Fruit fly (Drosophila melanogaster) whole organism, embryonic: Measurements from ENCODE around the gene CG3603.

ENCODE experiments used
- Antp ChIP-seq: fragments of 200-800 bp; sonication (Bioruptor generic); optimal IDR thresholded peaks from 3 replicates; lab custom pipeline; 2016; ENCODE audit warnings: missing biosample characterization, missing genetic modification characterization
- Atf6 ChIP-seq: fragments of 200-800 bp; sonication (Bioruptor generic); IDR thresholded peaks from 2 replicates; pipeline ENCODE4 v1.3.6; 2022; ENCODE audit warnings: missing biosample characterization, missing genetic modification characterization
- B-H2 ChIP-seq: fragments of 200-800 bp; sonication (Bioruptor generic); optimal IDR thresholded peaks from 2 replicates; lab custom pipeline; 2018; ENCODE audit warnings: missing biosample characterization, mild to moderate bottlenecking, missing genetic modification characterization
- BEAF-32 ChIP-seq: fragments of 200-800 bp; sonication (Bioruptor generic); optimal IDR thresholded peaks from 3 replicates; lab custom pipeline; 2017; ENCODE audit warnings: missing biosample characterization, missing genetic modification characterization, mild to moderate bottlenecking, moderate library complexity, missing genetic modification reagents
- Bgb ChIP-seq: fragments of 200-800 bp; sonication (Bioruptor generic); IDR thresholded peaks from 2 replicates; pipeline ENCODE4 v1.3.6; 2022; ENCODE audit warnings: missing biosample characterization, missing genetic modification characterization; ENCODE audit not compliant: partially characterized antibody
- BtbVII ChIP-seq: fragments of 200-800 bp; sonication (Bioruptor generic); optimal IDR thresholded peaks from 3 replicates; lab custom pipeline; 2017; ENCODE audit warnings: missing biosample characterization, mild to moderate bottlenecking, missing genetic modification characterization
- CG10274 ChIP-seq: fragments of 200-800 bp; sonication (Bioruptor generic); optimal IDR thresholded peaks from 3 replicates; lab custom pipeline; 2017; ENCODE audit warnings: missing biosample characterization, mild to moderate bottlenecking, missing genetic modification characterization
- CG10979 ChIP-seq: fragments of 200-800 bp; sonication (Bioruptor generic); optimal IDR thresholded peaks from 2 replicates; lab custom pipeline; 2018; ENCODE audit warnings: missing biosample characterization, mild to moderate bottlenecking, missing genetic modification characterization, moderate library complexity
- CG12155 ChIP-seq: fragments of 200-800 bp; sonication (Bioruptor generic); optimal IDR thresholded peaks from 3 replicates; lab custom pipeline; 2016; ENCODE audit warnings: missing biosample characterization, missing genetic modification characterization
- CG15073 ChIP-seq: fragments of 200-800 bp; sonication (Bioruptor generic); optimal IDR thresholded peaks from 2 replicates; lab custom pipeline; 2016; ENCODE audit warnings: missing biosample characterization, missing genetic modification characterization
- CG17361 ChIP-seq: fragments of 200-800 bp; sonication (Bioruptor generic); IDR thresholded peaks from 3 replicates; pipeline ENCODE4 v1.3.6; 2022; ENCODE audit warnings: missing biosample characterization, missing genetic modification characterization
- CG2120 ChIP-seq: fragments of 200-800 bp; sonication (Bioruptor generic); optimal IDR thresholded peaks from 3 replicates; lab custom pipeline; 2016; ENCODE audit warnings: missing biosample characterization, missing genetic modification characterization
- CG30403 ChIP-seq: fragments of 200-800 bp; sonication (Bioruptor generic); optimal IDR thresholded peaks from 3 replicates; lab custom pipeline; 2016; ENCODE audit warnings: missing biosample characterization, missing genetic modification characterization
- CG3847 ChIP-seq: fragments of 200-800 bp; sonication (Bioruptor generic); IDR thresholded peaks from 2 replicates; pipeline ENCODE4 v1.3.6; 2022; ENCODE audit warnings: missing biosample characterization, missing genetic modification characterization
- CG4282 ChIP-seq: fragments of 200-800 bp; sonication (Bioruptor generic); optimal IDR thresholded peaks from 2 replicates; lab custom pipeline; 2016; ENCODE audit warnings: missing biosample characterization, missing genetic modification characterization
- CG6683 ChIP-seq: fragments of 200-800 bp; sonication (Bioruptor generic); optimal IDR thresholded peaks from 2 replicates; lab custom pipeline; 2017; ENCODE audit warnings: missing biosample characterization, mild to moderate bottlenecking, missing genetic modification characterization, missing genetic modification reagents
- CG8359 ChIP-seq: fragments of 200-800 bp; sonication (Bioruptor generic); optimal IDR thresholded peaks from 2 replicates; lab custom pipeline; 2017; ENCODE audit warnings: missing biosample characterization, mild to moderate bottlenecking, missing genetic modification characterization, borderline replicate concordance
- Drgx ChIP-seq: fragments of 200-800 bp; sonication (Bioruptor generic); IDR thresholded peaks from 2 replicates; pipeline ENCODE4 v1.3.6; 2022; ENCODE audit warnings: missing biosample characterization, missing genetic modification characterization
- Jarid2 ChIP-seq: fragments of 200-800 bp; sonication (Bioruptor generic); optimal IDR thresholded peaks from 3 replicates; lab custom pipeline; 2017; ENCODE audit warnings: mild to moderate bottlenecking, missing biosample characterization, missing genetic modification reagents, missing genetic modification characterization
- NFAT ChIP-seq: fragments of 200-800 bp; sonication (Bioruptor generic); IDR thresholded peaks from 2 replicates; pipeline ENCODE4 v1.3.6; 2022; ENCODE audit warnings: missing biosample characterization, missing genetic modification characterization
- Pdp1 ChIP-seq, 2 experiments: fragments of 200-800 bp; sonication (Bioruptor generic); optimal IDR thresholded peaks; 3 replicates each; lab custom pipeline; 2016; ENCODE audit warnings: missing biosample characterization in 2 of 2, missing genetic modification characterization in 2 of 2, mild to moderate bottlenecking in 1 of 2, moderate library complexity in 1 of 2
- Six4 ChIP-seq: fragments of 200-800 bp; sonication (Bioruptor generic); optimal IDR thresholded peaks from 2 replicates; lab custom pipeline; 2016; ENCODE audit warnings: missing biosample characterization, missing genetic modification characterization
- Ssrp ChIP-seq: fragments of 200-800 bp; sonication (Bioruptor generic); optimal IDR thresholded peaks from 2 replicates; lab custom pipeline; 2018; ENCODE audit warnings: missing biosample characterization, mild to moderate bottlenecking, missing genetic modification characterization, moderate library complexity
- Xbp1 ChIP-seq: fragments of 200-800 bp; sonication (Bioruptor generic); optimal IDR thresholded peaks from 3 replicates; lab custom pipeline; 2016; ENCODE audit warnings: missing biosample characterization, mild to moderate bottlenecking, missing genetic modification characterization
- al ChIP-seq: fragments of 200-800 bp; sonication (Bioruptor generic); IDR thresholded peaks from 2 replicates; pipeline ENCODE4 v1.3.6; 2022; ENCODE audit warnings: missing biosample characterization, missing genetic modification characterization
- caup ChIP-seq: fragments of 200-800 bp; sonication (Bioruptor generic); optimal IDR thresholded peaks from 3 replicates; lab custom pipeline; 2017; ENCODE audit warnings: missing biosample characterization, mild to moderate bottlenecking, missing genetic modification characterization, moderate library complexity; ENCODE audit not compliant: severe bottlenecking
- dm ChIP-seq: fragments of 200-800 bp; sonication (Bioruptor generic); optimal IDR thresholded peaks from 3 replicates; lab custom pipeline; 2016; ENCODE audit warnings: missing biosample characterization, missing genetic modification characterization
- ems ChIP-seq: fragments of 200-800 bp; sonication (Bioruptor generic); optimal IDR thresholded peaks from 3 replicates; lab custom pipeline; 2016; ENCODE audit warnings: missing biosample characterization, missing genetic modification characterization
- fd64A ChIP-seq: fragments of 200-800 bp; sonication (Bioruptor generic); optimal IDR thresholded peaks from 3 replicates; lab custom pipeline; 2018; ENCODE audit warnings: missing biosample characterization, mild to moderate bottlenecking, missing genetic modification characterization
- fru ChIP-seq: fragments of >200 bp; optimal IDR thresholded peaks from 2 replicates; lab custom pipeline; 2017
- ham ChIP-seq: fragments of 200-800 bp; sonication (Bioruptor generic); IDR thresholded peaks from 2 replicates; pipeline ENCODE4 v1.3.6; 2022; ENCODE audit warnings: missing biosample characterization, missing genetic modification characterization
- hbn ChIP-seq: fragments of 200-800 bp; sonication (Bioruptor generic); IDR thresholded peaks from 2 replicates; pipeline ENCODE4 v1.3.6; 2022; ENCODE audit warnings: missing biosample characterization, missing genetic modification characterization; ENCODE audit not compliant: partially characterized antibody
- kni ChIP-seq: fragments of 200-800 bp; sonication (Bioruptor generic); optimal IDR thresholded peaks from 3 replicates; lab custom pipeline; 2017; ENCODE audit warnings: mild to moderate bottlenecking, missing biosample characterization, missing genetic modification reagents, missing genetic modification characterization
- lola ChIP-seq, 3 experiments: fragments of >200 bp in 2 of 3; fragments of 200-800 bp in 1 of 3; sonication (Bioruptor generic) in 1 of 3; optimal IDR thresholded peaks; 2 replicates each; lab custom pipeline; 2017 to 2019; ENCODE audit warnings: missing biosample characterization in 3 of 3, missing genetic modification characterization in 3 of 3, mild to moderate bottlenecking in 1 of 3, moderate library complexity in 1 of 3
- org-1 ChIP-seq: fragments of 200-800 bp; sonication (Bioruptor generic); optimal IDR thresholded peaks from 2 replicates; lab custom pipeline; 2017; ENCODE audit warnings: missing biosample characterization, missing genetic modification characterization
- peb ChIP-seq: fragments of 200-800 bp; sonication (Bioruptor generic); IDR thresholded peaks from 2 replicates; pipeline ENCODE4 v1.3.6; 2022; ENCODE audit warnings: missing biosample characterization, missing genetic modification characterization
- pfk ChIP-seq: fragments of 200-800 bp; sonication (Bioruptor generic); optimal IDR thresholded peaks from 2 replicates; lab custom pipeline; 2018; ENCODE audit warnings: missing biosample characterization, mild to moderate bottlenecking, missing genetic modification characterization, moderate library complexity
- prd ChIP-seq, 3 experiments: fragments of >200 bp in 2 of 3; fragments of 200-800 bp in 1 of 3; sonication (Bioruptor generic) in 1 of 3; optimal IDR thresholded peaks in 2 of 3; IDR thresholded peaks in 1 of 3; 2 replicates in 2 of 3; 3 replicates in 1 of 3; pipeline versions ENCODE4 v1.3.6 to Lab custom; 2017 to 2022; ENCODE audit warnings: missing biosample characterization in 1 of 3, missing genetic modification characterization in 1 of 3
- pros ChIP-seq: fragments of 200-800 bp; sonication (Bioruptor generic); optimal IDR thresholded peaks from 3 replicates; lab custom pipeline; 2019; ENCODE audit warnings: missing biosample characterization, mild to moderate bottlenecking, missing genetic modification characterization, moderate library complexity
- repo ChIP-seq: fragments of 200-800 bp; sonication (Bioruptor generic); optimal IDR thresholded peaks from 2 replicates; lab custom pipeline; 2016; ENCODE audit warnings: missing biosample characterization, missing genetic modification characterization
- sens-2 ChIP-seq: fragments of 200-800 bp; sonication (Bioruptor generic); IDR thresholded peaks from 2 replicates; pipeline ENCODE4 v1.3.6; 2022; ENCODE audit warnings: missing biosample characterization, missing genetic modification characterization
- seq ChIP-seq: fragments of 200-800 bp; sonication (Bioruptor generic); IDR thresholded peaks from 2 replicates; pipeline ENCODE4 v1.3.6; 2022; ENCODE audit warnings: missing biosample characterization, missing genetic modification characterization
- sqz ChIP-seq: fragments of 200-800 bp; sonication (Bioruptor generic); optimal IDR thresholded peaks from 3 replicates; lab custom pipeline; 2018; ENCODE audit warnings: missing biosample characterization, mild to moderate bottlenecking, missing genetic modification characterization
- sr ChIP-seq: fragments of 200-800 bp; sonication (Bioruptor generic); IDR thresholded peaks from 3 replicates; pipeline ENCODE4 v1.3.6; 2022; ENCODE audit warnings: missing biosample characterization, missing genetic modification characterization
- stwl ChIP-seq: fragments of 200-800 bp; sonication (Bioruptor generic); optimal IDR thresholded peaks from 3 replicates; lab custom pipeline; 2018; ENCODE audit warnings: missing biosample characterization, mild to moderate bottlenecking, missing genetic modification characterization, moderate library complexity
- tio ChIP-seq: fragments of 200-800 bp; sonication (Bioruptor generic); optimal IDR thresholded peaks from 2 replicates; lab custom pipeline; 2017; ENCODE audit warnings: missing biosample characterization, missing genetic modification characterization, inconsistent platforms
- z ChIP-seq: fragments of 200-800 bp; sonication (Bioruptor generic); IDR thresholded peaks from 3 replicates; pipeline ENCODE4 v1.3.6; 2022; ENCODE audit warnings: missing biosample characterization, missing genetic modification characterization
- zen ChIP-seq: fragments of 200-800 bp; sonication (Bioruptor generic); optimal IDR thresholded peaks from 3 replicates; lab custom pipeline; 2018; ENCODE audit warnings: missing biosample characterization, mild to moderate bottlenecking, missing genetic modification characterization, moderate library complexity
- zfh1 ChIP-seq: fragments of 200-800 bp; sonication (Bioruptor generic); IDR thresholded peaks from 3 replicates; pipeline ENCODE4 v1.3.6; 2022; ENCODE audit warnings: missing biosample characterization, missing genetic modification characterization

CG3603 gene

DNA sequence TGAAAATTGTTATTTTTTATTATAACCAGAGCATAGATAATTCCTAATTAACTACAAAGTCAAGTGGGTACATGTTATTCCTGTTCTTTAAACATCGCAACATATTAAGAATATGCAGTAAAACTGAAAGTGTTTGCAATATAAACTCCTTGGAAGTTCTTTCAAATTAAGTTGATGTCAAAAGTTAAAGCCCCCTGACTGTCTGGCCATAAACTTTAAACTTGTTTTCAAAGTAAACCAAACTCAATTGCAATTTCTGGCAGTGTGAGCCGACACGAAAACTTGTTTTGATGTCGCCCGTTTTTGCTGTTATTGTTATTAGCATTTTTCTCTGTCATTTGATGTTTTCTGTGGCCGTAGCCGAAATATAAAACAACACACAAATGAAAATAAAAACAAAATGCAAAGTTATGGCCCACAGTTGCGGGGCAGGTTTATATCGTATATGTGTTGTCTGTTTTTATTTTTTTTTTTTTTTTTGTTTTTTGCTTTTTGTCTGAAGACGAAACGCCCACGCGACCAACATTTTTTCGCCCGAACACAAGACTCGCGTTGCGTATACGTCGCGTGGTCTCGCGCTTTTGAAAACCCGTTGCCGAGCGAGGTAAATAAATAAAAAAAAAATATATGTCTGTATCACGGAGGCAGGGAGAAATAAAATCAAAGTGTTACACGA lies 45.4 kb downstream of the CG3603 start (continued):
- TF ChIP-seq CG2120 (GFP tag; lab: Kevin White, UChicago): peak; percentile 27
- TF ChIP-seq NFAT (GFP tag; lab: Robert Waterston, UW): no peak
- TF ChIP-seq CG17361 (GFP tag; lab: Robert Waterston, UW): peak; percentile 49; the same call in 1 of the 3 replicates
- TF ChIP-seq Pdp1 (GFP tag; optimal IDR thresholded peaks at IDR 0.05; lab: Kevin White, UChicago): no peak
- TF ChIP-seq pfk (GFP tag; lab: Kevin White, UChicago): no peak
- TF ChIP-seq zfh1 (GFP tag; lab: Robert Waterston, UW): no peak
- no peak for TF ChIP-seq repo (GFP tag; lab: Kevin White, UChicago)
- TF ChIP-seq CG10979: no peak
- no peak for TF ChIP-seq hbn
- TF ChIP-seq al (GFP tag; lab: Robert Waterston, UW): 0 out of 2 replicates have a peak, but pooled peaks have one; percentile 12
- TF ChIP-seq seq (GFP tag; lab: Robert Waterston, UW): 0 out of 2 replicates have a peak, but pooled peaks have one; percentile 12
- no peak for TF ChIP-seq zen (tag; lab: Kevin White, UChicago)
- TF ChIP-seq z: no peak
- TF ChIP-seq sens-2 (GFP tag; lab: Robert Waterston, UW): no peak
- no peak for TF ChIP-seq BtbVII (GFP tag; lab: Kevin White, UChicago)
- no peak for TF ChIP-seq org-1
- TF ChIP-seq CG30403: peak; percentile 35
- TF ChIP-seq fd64A (GFP tag; lab: Kevin White, UChicago): no peak
- TF ChIP-seq tio (GFP tag; lab: Kevin White, UChicago): no peak
- TF ChIP-seq peb (GFP tag; lab: Robert Waterston, UW): no peak
- TF ChIP-seq lola (GFP tag; optimal IDR thresholded peaks at IDR 0.05; lab: Kevin White, UChicago): no peak
- TF ChIP-seq CG8359 (GFP tag; lab: Kevin White, UChicago): no peak
- no peak for TF ChIP-seq Antp
- no peak for TF ChIP-seq Ssrp (tag; lab: Kevin White, UChicago)
- TF ChIP-seq Jarid2: no peak
- TF ChIP-seq BEAF-32 (GFP tag; lab: Kevin White, UChicago): no peak
- no peak for TF ChIP-seq CG6683
- no peak for TF ChIP-seq ham
- TF ChIP-seq CG10274 (GFP tag; lab: Kevin White, UChicago): no peak
- TF ChIP-seq dm (GFP tag; lab: Kevin White, UChicago): no peak
- TF ChIP-seq Drgx (GFP tag; lab: Robert Waterston, UW): peak; percentile 75
- TF ChIP-seq Xbp1: peak; percentile 23
- TF ChIP-seq stwl (tag; lab: Kevin White, UChicago): no peak
- TF ChIP-seq CG3847 (GFP tag; lab: Robert Waterston, UW): 0 out of 2 replicates have a peak, but pooled peaks have one; percentile 21
- no peak for TF ChIP-seq fru (lab: Kevin White, UChicago)
- TF ChIP-seq B-H2 (GFP tag; lab: Kevin White, UChicago): no peak
- TF ChIP-seq Bgb (GFP tag; lab: Robert Waterston, UW): no peak
- no peak for TF ChIP-seq prd (optimal IDR thresholded peaks at IDR 0.05; lab: Kevin White, UChicago)
- no peak for TF ChIP-seq prd (GFP tag; IDR thresholded peaks at IDR 0.05; lab: Robert Waterston, UW)
- no peak for TF ChIP-seq ems (GFP tag; lab: Kevin White, UChicago)
- no peak for TF ChIP-seq caup (GFP tag; lab: Kevin White, UChicago)
- TF ChIP-seq CG4282 (GFP tag; lab: Kevin White, UChicago): no peak
- no peak for TF ChIP-seq CG12155
- no peak for TF ChIP-seq kni
- peak; percentile 37 for TF ChIP-seq sqz
- peak; percentile 82; the same call in 2 of the 3 replicates for TF ChIP-seq sr (GFP tag; lab: Robert Waterston, UW)
- TF ChIP-seq Six4 (GFP tag; lab: Kevin White, UChicago): no peak
- TF ChIP-seq CG15073 (GFP tag; lab: Kevin White, UChicago): no peak
- TF ChIP-seq Atf6 (GFP tag; lab: Robert Waterston, UW): no peak
- no peak for TF ChIP-seq pros
